Fruit fly (Drosophila melanogaster): ENCODE data around the gene CG2104.

The CG2104 gene

DNA sequence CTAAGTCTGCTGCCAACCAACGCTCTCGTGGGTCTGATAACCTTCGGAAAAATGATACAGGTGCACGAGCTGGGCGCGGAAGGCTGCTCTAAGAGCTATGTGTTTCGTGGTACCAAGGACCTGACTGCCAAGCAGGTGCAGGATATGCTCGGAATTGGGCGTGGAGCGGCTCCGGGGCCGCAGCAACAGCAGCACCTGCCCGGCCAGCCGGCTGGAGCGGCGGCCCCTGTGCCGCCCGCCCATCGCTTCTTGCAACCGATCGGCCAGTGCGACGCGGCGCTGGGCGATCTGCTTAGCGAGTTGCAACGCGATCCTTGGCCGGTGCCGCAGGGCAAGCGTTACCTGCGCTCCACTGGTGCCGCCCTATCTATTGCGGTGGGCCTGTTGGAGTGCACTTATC is 43.2 kb downstream of the CG2104 start:
- TF ChIP-seq CG32264 (GFP tag; optimal IDR thresholded peaks at IDR 0.05) = no peak
- no peak for TF ChIP-seq Vsx2 (GFP tag; optimal IDR thresholded peaks at IDR 0.05; ENCODE audit: partially characterized antibody)
- no peak for TF ChIP-seq br (GFP tag; optimal IDR thresholded peaks at IDR 0.05)
- no peak for TF ChIP-seq dsf (GFP tag; optimal IDR thresholded peaks at IDR 0.05; ENCODE audit: borderline replicate concordance)
- no peak for TF ChIP-seq h (GFP tag; optimal IDR thresholded peaks at IDR 0.05)
- peak; percentile 66 for TF ChIP-seq Dfd (GFP tag; optimal IDR thresholded peaks at IDR 0.05)
- TF ChIP-seq CG9705 (GFP tag; optimal IDR thresholded peaks at IDR 0.05) = no peak

DNA sequence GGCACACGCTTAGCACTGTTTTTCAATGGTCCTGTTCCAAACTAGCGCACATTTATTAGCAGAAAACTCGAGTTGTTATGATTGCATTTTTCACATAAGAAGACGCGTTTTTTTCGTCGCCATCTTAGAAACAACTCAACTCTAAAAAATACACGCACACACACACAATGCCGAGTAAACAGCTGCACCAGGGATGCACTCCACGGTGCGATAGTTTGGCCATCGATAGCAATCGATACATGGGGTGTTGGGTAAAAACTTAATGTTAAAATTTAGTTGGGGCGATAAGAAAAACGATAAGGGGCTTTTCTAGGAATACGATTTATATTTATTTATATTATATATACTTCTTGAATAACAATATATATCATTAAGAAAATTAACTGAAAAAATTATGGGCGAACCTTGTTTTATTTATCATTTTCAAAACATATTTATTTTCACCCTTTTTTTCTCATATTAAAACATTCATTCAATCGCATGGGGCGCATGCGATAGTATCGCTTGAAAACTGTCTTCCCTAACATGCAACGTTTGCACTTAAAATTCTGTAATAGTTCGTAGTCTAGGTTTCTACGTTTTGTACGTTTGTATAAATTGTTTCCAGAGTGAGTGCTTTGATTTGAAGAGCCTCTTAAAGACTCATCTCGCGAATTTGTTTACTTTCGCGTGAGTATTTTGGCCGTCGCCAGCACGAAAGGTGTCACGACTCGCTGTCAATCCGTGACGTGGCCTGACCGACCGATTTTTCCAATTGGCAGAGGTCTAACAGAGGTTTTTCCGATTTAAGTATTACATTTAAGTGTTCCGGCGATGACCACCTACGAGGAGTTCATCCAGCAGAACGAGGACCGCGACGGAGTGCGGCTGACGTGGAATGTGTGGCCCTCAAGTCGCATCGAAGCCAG is 44.3 kb downstream of the CG2104 start, which contains the start of the genes MTA1-like and Sec23:
MTA1-like (minus strand) TSS at position 170 of the 908 bp plus-strand sequence.
Sec23 (plus strand) TSS at position 497 of the 908 bp plus-strand sequence.
- TF ChIP-seq Hnf4 (GFP tag; optimal IDR thresholded peaks at IDR 0.05) (peak; percentile 76), brk (GFP tag; optimal IDR thresholded peaks at IDR 0.05) (peak; percentile 39), dsf (GFP tag; optimal IDR thresholded peaks at IDR 0.05; ENCODE audit: borderline replicate concordance) (peak; percentile 48), dmrt93B (GFP tag; optimal IDR thresholded peaks at IDR 0.05) (peak; percentile 54), Sp1 (GFP tag; optimal IDR thresholded peaks at IDR 0.05) (peak; percentile 54), OdsH (GFP tag; optimal IDR thresholded peaks at IDR 0.05) (peak; percentile 24), HLH106 (tag; optimal IDR thresholded peaks at IDR 0.05) (peak; percentile 72), dl (GFP tag; optimal IDR thresholded peaks at IDR 0.05; ENCODE audit: insufficient read depth in 1 of 2, partially characterized antibody in 2 of 2) (no peak), N (GFP tag; optimal IDR thresholded peaks at IDR 0.05) (no peak), lola (GFP tag; optimal IDR thresholded peaks at IDR 0.05) (no peak), Jra (GFP tag; optimal IDR thresholded peaks at IDR 0.05) (peak; percentile 19), CG32264 (GFP tag; optimal IDR thresholded peaks at IDR 0.05) (no peak), fru (GFP tag; optimal IDR thresholded peaks at IDR 0.05) (peak; percentile 36), CG9705 (GFP tag; optimal IDR thresholded peaks at IDR 0.05) (peak; percentile 33), GATAd (GFP tag; optimal IDR thresholded peaks at IDR 0.05) (no peak), pan (optimal IDR thresholded peaks at IDR 0.05) (no peak), foxo (GFP tag; optimal IDR thresholded peaks at IDR 0.05) (peak in 1 of 2 experiments; percentile 74), Hr78 (GFP tag; optimal IDR thresholded peaks at IDR 0.05) (no peak), br (GFP tag; optimal IDR thresholded peaks at IDR 0.05) (peak; percentile 26), sage (GFP tag; optimal IDR thresholded peaks at IDR 0.05) (peak; percentile 35), Hr83 (GFP tag; optimal IDR thresholded peaks at IDR 0.05; ENCODE audit: poor library complexity, severe bottlenecking) (peak; percentile 5), Abd-B (GFP tag; optimal IDR thresholded peaks at IDR 0.05) (no peak), tai (GFP tag; optimal IDR thresholded peaks at IDR 0.05) (no peak), Dif (GFP tag; optimal IDR thresholded peaks at IDR 0.05; ENCODE audit: partially characterized antibody) (no peak), woc (GFP tag; optimal IDR thresholded peaks at IDR 0.05) (peak; percentile 66), Myc (optimal IDR thresholded peaks at IDR 0.05) (peak; percentile 0), Mio (GFP tag; optimal IDR thresholded peaks at IDR 0.05) (no peak), CrebA (GFP tag; optimal IDR thresholded peaks at IDR 0.05; ENCODE audit: borderline replicate concordance) (no peak), h (GFP tag; optimal IDR thresholded peaks at IDR 0.05) (peak; percentile 48), ey (GFP tag; optimal IDR thresholded peaks at IDR 0.05) (peak; percentile 52), Dfd (GFP tag; optimal IDR thresholded peaks at IDR 0.05) (no peak), sv (GFP tag; optimal IDR thresholded peaks at IDR 0.05) (peak; percentile 33), jim (GFP tag; optimal IDR thresholded peaks at IDR 0.05) (no peak), rgr (GFP tag; optimal IDR thresholded peaks at IDR 0.05) (peak; percentile 70), Vsx2 (GFP tag; optimal IDR thresholded peaks at IDR 0.05; ENCODE audit: partially characterized antibody) (no peak), psq (GFP tag; optimal IDR thresholded peaks at IDR 0.05) (peak; percentile 63), usp (GFP tag; optimal IDR thresholded peaks at IDR 0.05) (no peak), Rel (GFP tag; optimal IDR thresholded peaks at IDR 0.05) (peak; percentile 71), Rel (tag; optimal IDR thresholded peaks at IDR 0.05) (peak; percentile 9)
